Fruit fly (Drosophila melanogaster): ENCODE measurements around the gene sloth2.

dm6 chrX:7049087-7049486 lies 37.9 kb downstream of the sloth2 start, which contains the start of gene nullo:
- no peak for TF ChIP-seq CG13894 (tag; optimal IDR thresholded peaks at IDR 0.05)
- no peak for TF ChIP-seq Aef1 (GFP tag; IDR thresholded peaks at IDR 0.05)
- TF ChIP-seq HmgD (GFP tag; optimal IDR thresholded peaks at IDR 0.05): no peak
- TF ChIP-seq Bdp1 (GFP tag; optimal IDR thresholded peaks at IDR 0.05): no peak
- no peak for TF ChIP-seq Hr3 (GFP tag; optimal IDR thresholded peaks at IDR 0.05)
- TF ChIP-seq aop (GFP tag; IDR thresholded peaks at IDR 0.05): no peak
- TF ChIP-seq sr (GFP tag; IDR thresholded peaks at IDR 0.05): no peak
- no peak for TF ChIP-seq dati (GFP tag; IDR thresholded peaks at IDR 0.05)
- no peak for TF ChIP-seq Ptx1 (GFP tag; IDR thresholded peaks at IDR 0.05)
- no peak for TF ChIP-seq Jarid2 (GFP tag; optimal IDR thresholded peaks at IDR 0.05)
